Fruit fly (Drosophila melanogaster) whole organism, prepupa: ENCODE results near the gene CG31705.

Experiments
- CG6163 ChIP-seq: fragments of 200-800 bp; sonication (Bioruptor generic); IDR thresholded peaks from 3 replicates; pipeline ENCODE4 v1.3.6; 2022; ENCODE audit warnings: missing biosample characterization, missing genetic modification characterization
- CG6276 ChIP-seq: fragments of 200-800 bp; sonication (Bioruptor generic); optimal IDR thresholded peaks from 2 replicates; lab custom pipeline; 2017; ENCODE audit warnings: missing biosample characterization, mild to moderate bottlenecking, missing genetic modification characterization
- CG8119 ChIP-seq: fragments of 200-800 bp; sonication (Bioruptor generic); IDR thresholded peaks from 3 replicates; pipeline ENCODE4 v1.3.6; 2022; ENCODE audit warnings: missing biosample characterization, missing genetic modification characterization
- pdm3 ChIP-seq: fragments of 200-800 bp; sonication (Bioruptor generic); optimal IDR thresholded peaks from 3 replicates; lab custom pipeline; 2016; ENCODE audit warnings: missing biosample characterization, missing genetic modification characterization

DNA sequence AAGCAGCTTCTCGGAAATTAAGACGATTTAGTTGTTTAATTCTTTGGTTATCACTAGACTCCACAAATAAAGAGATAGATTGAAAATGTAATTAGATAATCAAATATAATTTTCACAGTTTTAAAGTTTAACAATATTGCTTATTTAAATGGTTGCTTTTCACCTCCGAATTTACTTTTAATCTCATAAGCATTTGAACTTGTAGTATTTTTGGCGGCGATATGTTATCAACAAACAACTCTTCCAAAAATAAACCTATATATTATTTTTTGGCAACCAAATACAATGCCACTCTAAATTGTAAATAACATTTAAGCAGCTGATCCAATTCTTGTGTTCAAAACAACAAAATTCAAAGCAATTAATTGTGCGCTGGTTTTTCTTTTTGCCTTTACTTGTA, 43.6 kb downstream of the CG31705 start, which contains the start of the genes CG43355 and sala:
- TF ChIP-seq CG6163 (GFP tag; lab: Robert Waterston, UW) (no peak), CG6276 (GFP tag; lab: Kevin White, UChicago) (no peak), CG8119 (GFP tag; lab: Robert Waterston, UW) (no peak), pdm3 (GFP tag; lab: Kevin White, UChicago) (no peak)
